Worm (Caenorhabditis elegans) whole organism, L3 larva: ENCODE measurements around the gene gpa-6.

Experiments
- ceh-28 ChIP-seq: fragments of 150-350 bp; optimal IDR thresholded peaks from 2 replicates; lab custom pipeline; 2014; ENCODE audit warnings: missing biosample characterization, missing genetic modification reagents, missing genetic modification characterization
- jun-1 ChIP-seq: fragments of 150-350 bp; optimal IDR thresholded peaks from 2 replicates; lab custom pipeline; 2014; ENCODE audit warnings: missing biosample characterization, missing genetic modification reagents, missing genetic modification characterization
- lin-15B ChIP-seq: fragments of 150-350 bp; optimal IDR thresholded peaks from 2 replicates; lab custom pipeline; 2014; ENCODE audit warnings: missing biosample characterization, missing genetic modification characterization
- lin-39 ChIP-seq: fragments of 150-350 bp; optimal IDR thresholded peaks from 2 replicates; lab custom pipeline; 2018; ENCODE audit warnings: missing biosample characterization, missing genetic modification reagents, missing genetic modification characterization
- nfya-1 ChIP-seq: sonication (generic microtip); optimal IDR thresholded peaks from 2 replicates; lab custom pipeline; 2017; ENCODE audit warnings: missing genetic modification characterization, mild to moderate bottlenecking, missing compliant biosample characterization, antibody characterized with exemption, moderate library complexity; ENCODE audit not compliant: insufficient read depth
- nhr-11 ChIP-seq: fragments of 150-350 bp; optimal IDR thresholded peaks from 2 replicates; lab custom pipeline; 2014; ENCODE audit warnings: missing biosample characterization, missing genetic modification characterization
- nhr-12 ChIP-seq: fragments of 150-350 bp; optimal IDR thresholded peaks from 2 replicates; lab custom pipeline; 2014; ENCODE audit warnings: missing biosample characterization, missing genetic modification characterization
- nhr-237 ChIP-seq: fragments of 150-350 bp; optimal IDR thresholded peaks from 2 replicates; lab custom pipeline; 2014; ENCODE audit warnings: missing biosample characterization, missing genetic modification characterization
- nhr-28 ChIP-seq: fragments of 150-350 bp; optimal IDR thresholded peaks from 2 replicates; lab custom pipeline; 2014; ENCODE audit warnings: missing biosample characterization, missing genetic modification characterization
- pqm-1 ChIP-seq: fragments of 150-350 bp; optimal IDR thresholded peaks from 2 replicates; lab custom pipeline; 2017; ENCODE audit warnings: missing biosample characterization, missing genetic modification characterization, inconsistent platforms
- unc-39 ChIP-seq: sonication (generic microtip); optimal IDR thresholded peaks from 4 replicates; lab custom pipeline; 2017; ENCODE audit warnings: missing biosample characterization, missing genetic modification characterization

- TF ChIP-seq nhr-28 (tag; lab: Kevin White, UChicago) = no peak
- no peak for TF ChIP-seq unc-39 (tag; lab: Kevin White, UChicago)
- no peak for TF ChIP-seq lin-15B (tag; lab: Kevin White, UChicago)
- TF ChIP-seq nhr-11 (tag; lab: Kevin White, UChicago) = no peak
- TF ChIP-seq nhr-237 (tag; lab: Kevin White, UChicago) = no peak
- TF ChIP-seq nfya-1 (tag; lab: Kevin White, UChicago) = peak; percentile 37
- TF ChIP-seq pqm-1 (tag; lab: Kevin White, UChicago) = peak; percentile 22
- peak; percentile 39 for TF ChIP-seq lin-39 (tag; lab: Kevin White, UChicago)
- no peak for TF ChIP-seq nhr-12 (tag; lab: Kevin White, UChicago)
- TF ChIP-seq jun-1 = peak; percentile 7
- peak; percentile 3 for TF ChIP-seq ceh-28 (tag; lab: Kevin White, UChicago)
Observed at ce11 chrX:13225111-13225905, 34.3 kb downstream of the gpa-6 start.
